Worm (Caenorhabditis elegans) whole organism, L3 larva: Measurements from ENCODE around the gene cest-28.

Source experiments
- R02D3.7 ChIP-seq: fragments of 150-350 bp; optimal IDR thresholded peaks from 2 replicates; lab custom pipeline; 2014; ENCODE audit warnings: missing biosample characterization, missing genetic modification characterization
- ZK546.5 ChIP-seq: sonication (generic microtip); optimal IDR thresholded peaks from 2 replicates; lab custom pipeline; 2017; ENCODE audit warnings: missing biosample characterization, missing genetic modification characterization
- aly-2 ChIP-seq: fragments of 150-350 bp; optimal IDR thresholded peaks from 2 replicates; lab custom pipeline; 2014; ENCODE audit warnings: missing biosample characterization, missing genetic modification characterization
- ceh-16 ChIP-seq: sonication (generic microtip); optimal IDR thresholded peaks from 2 replicates; lab custom pipeline; 2017; ENCODE audit warnings: missing biosample characterization, missing genetic modification characterization
- ceh-28 ChIP-seq: fragments of 150-350 bp; optimal IDR thresholded peaks from 2 replicates; lab custom pipeline; 2014; ENCODE audit warnings: missing biosample characterization, missing genetic modification reagents, missing genetic modification characterization
- ceh-82 ChIP-seq: fragments of 150-350 bp; optimal IDR thresholded peaks from 2 replicates; lab custom pipeline; 2014; ENCODE audit warnings: missing biosample characterization, missing genetic modification characterization
- ceh-9 ChIP-seq: sonication (generic microtip); optimal IDR thresholded peaks from 2 replicates; lab custom pipeline; 2018; ENCODE audit warnings: missing biosample characterization, missing genetic modification characterization
- daf-12 ChIP-seq: fragments of 150-350 bp; optimal IDR thresholded peaks from 2 replicates; lab custom pipeline; 2014; ENCODE audit warnings: missing biosample characterization, missing genetic modification reagents, missing genetic modification characterization
- egl-27 ChIP-seq: sonication (generic microtip); optimal IDR thresholded peaks from 4 replicates; lab custom pipeline; 2017; ENCODE audit warnings: missing biosample characterization, missing genetic modification reagents, missing genetic modification characterization
- egl-5 ChIP-seq: fragments of 150-350 bp; optimal IDR thresholded peaks from 2 replicates; lab custom pipeline; 2017; ENCODE audit warnings: missing biosample characterization, missing genetic modification reagents, missing genetic modification characterization, inconsistent platforms
- elt-2 ChIP-seq: sonication (generic microtip); optimal IDR thresholded peaks from 2 replicates; lab custom pipeline; 2016; ENCODE audit warnings: missing genetic modification reagents, mild to moderate bottlenecking, missing genetic modification characterization, missing compliant biosample characterization
- elt-3 ChIP-seq, 3 experiments: fragments of 150-350 bp in 1 of 3; sonication (generic microtip) in 2 of 3; optimal IDR thresholded peaks; 2 replicates in 2 of 3; 4 replicates in 1 of 3; lab custom pipeline; 2014 to 2017; ENCODE audit warnings: missing biosample characterization in 3 of 3, missing genetic modification characterization in 3 of 3
- eor-1 ChIP-seq, 2 experiments: fragments of 150-350 bp; optimal IDR thresholded peaks; 2 replicates each; lab custom pipeline; 2014 to 2018; ENCODE audit warnings: missing biosample characterization in 2 of 2, missing genetic modification characterization in 2 of 2
- fkh-2 ChIP-seq: fragments of 150-350 bp; optimal IDR thresholded peaks from 2 replicates; lab custom pipeline; 2014; ENCODE audit warnings: missing biosample characterization, missing genetic modification reagents, missing genetic modification characterization
- hmg-11 ChIP-seq: sonication (generic microtip); optimal IDR thresholded peaks from 2 replicates; lab custom pipeline; 2016; ENCODE audit warnings: missing genetic modification characterization, missing compliant biosample characterization
- jun-1 ChIP-seq: fragments of 150-350 bp; optimal IDR thresholded peaks from 2 replicates; lab custom pipeline; 2014; ENCODE audit warnings: missing biosample characterization, missing genetic modification reagents, missing genetic modification characterization
- lsy-12 ChIP-seq: sonication (generic microtip); optimal IDR thresholded peaks from 2 replicates; lab custom pipeline; 2016; ENCODE audit warnings: mild to moderate bottlenecking, missing genetic modification characterization, missing compliant biosample characterization
- mml-1 ChIP-seq: fragments of 150-350 bp; sonication (generic microtip); optimal IDR thresholded peaks from 3 replicates; lab custom pipeline; 2014; ENCODE audit warnings: missing biosample characterization, missing genetic modification characterization
- nfya-1 ChIP-seq: sonication (generic microtip); optimal IDR thresholded peaks from 2 replicates; lab custom pipeline; 2017; ENCODE audit warnings: missing genetic modification characterization, mild to moderate bottlenecking, missing compliant biosample characterization, antibody characterized with exemption, moderate library complexity; ENCODE audit not compliant: insufficient read depth
- nhr-11 ChIP-seq: fragments of 150-350 bp; optimal IDR thresholded peaks from 2 replicates; lab custom pipeline; 2014; ENCODE audit warnings: missing biosample characterization, missing genetic modification characterization
- nhr-12 ChIP-seq: fragments of 150-350 bp; optimal IDR thresholded peaks from 2 replicates; lab custom pipeline; 2014; ENCODE audit warnings: missing biosample characterization, missing genetic modification characterization
- nhr-23 ChIP-seq: fragments of 150-350 bp; optimal IDR thresholded peaks from 2 replicates; lab custom pipeline; 2014; ENCODE audit warnings: missing biosample characterization, missing genetic modification reagents, missing genetic modification characterization
- nhr-237 ChIP-seq: fragments of 150-350 bp; optimal IDR thresholded peaks from 2 replicates; lab custom pipeline; 2014; ENCODE audit warnings: missing biosample characterization, missing genetic modification characterization
- nhr-25 ChIP-seq: sonication (generic microtip); optimal IDR thresholded peaks from 2 replicates; lab custom pipeline; 2017; ENCODE audit warnings: missing biosample characterization, missing genetic modification characterization
- nhr-28 ChIP-seq: fragments of 150-350 bp; optimal IDR thresholded peaks from 2 replicates; lab custom pipeline; 2014; ENCODE audit warnings: missing biosample characterization, missing genetic modification characterization
- nhr-43 ChIP-seq: sonication (generic microtip); optimal IDR thresholded peaks from 2 replicates; lab custom pipeline; 2016; ENCODE audit warnings: mild to moderate bottlenecking, missing genetic modification characterization, missing compliant biosample characterization; ENCODE audit not compliant: poor library complexity, severe bottlenecking
- nhr-67 ChIP-seq: fragments of 150-350 bp; optimal IDR thresholded peaks from 2 replicates; lab custom pipeline; 2014; ENCODE audit warnings: missing biosample characterization, missing genetic modification characterization
- nhr-76 ChIP-seq: fragments of 150-350 bp; sonication (generic microtip); optimal IDR thresholded peaks from 5 replicates; lab custom pipeline; 2014; ENCODE audit warnings: missing biosample characterization, missing genetic modification characterization
- pha-4 ChIP-seq: fragments of 150-350 bp; optimal IDR thresholded peaks from 2 replicates; lab custom pipeline; 2014; ENCODE audit warnings: missing biosample characterization, missing genetic modification reagents, missing genetic modification characterization
- skn-1 ChIP-seq: fragments of 150-350 bp; optimal IDR thresholded peaks from 2 replicates; lab custom pipeline; 2014; ENCODE audit warnings: missing biosample characterization, missing genetic modification characterization
- snpc-4 ChIP-seq: fragments of 150-350 bp; optimal IDR thresholded peaks from 2 replicates; lab custom pipeline; 2014; ENCODE audit warnings: missing biosample characterization, missing genetic modification characterization
- unc-39 ChIP-seq: sonication (generic microtip); optimal IDR thresholded peaks from 4 replicates; lab custom pipeline; 2017; ENCODE audit warnings: missing biosample characterization, missing genetic modification characterization
- unc-62 ChIP-seq: fragments of 150-350 bp; sonication (generic microtip); optimal IDR thresholded peaks from 4 replicates; lab custom pipeline; 2014; ENCODE audit warnings: missing biosample characterization, missing genetic modification reagents, missing genetic modification characterization
- zag-1 ChIP-seq: fragments of 150-350 bp; optimal IDR thresholded peaks from 2 replicates; lab custom pipeline; 2014; ENCODE audit warnings: missing biosample characterization, missing genetic modification characterization
- ztf-4 ChIP-seq: fragments of 150-350 bp; optimal IDR thresholded peaks from 2 replicates; lab custom pipeline; 2014; ENCODE audit warnings: missing biosample characterization, missing genetic modification characterization

Gene cest-28

DNA sequence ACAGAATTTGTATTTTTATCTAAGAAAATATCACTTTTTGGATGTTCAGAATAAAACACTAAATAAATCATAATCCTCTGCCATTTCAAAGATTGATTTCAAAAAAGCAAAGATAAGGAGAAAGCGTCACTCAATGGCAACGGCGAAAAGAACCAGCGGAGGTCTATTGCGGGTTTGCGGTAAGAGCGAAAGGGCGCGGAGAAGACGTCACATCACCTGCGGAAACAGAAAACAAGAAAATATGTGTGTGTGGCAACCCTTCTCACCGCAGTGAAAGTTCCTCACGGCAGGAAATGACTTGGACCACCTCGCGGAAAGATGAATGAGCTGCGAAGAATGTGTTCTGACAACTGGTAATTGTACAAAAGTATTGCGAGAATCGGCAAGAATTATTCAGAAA is 30.2 kb downstream of the cest-28 start:
- TF ChIP-seq ZK546.5 (tag; lab: Kevin White, UChicago) (no peak), ztf-4 (tag; lab: Kevin White, UChicago) (no peak), lsy-12 (tag; lab: Kevin White, UChicago) (no peak), egl-5 (tag; lab: Kevin White, UChicago) (no peak), nhr-76 (tag; lab: Kevin White, UChicago) (no peak), unc-62 (GFP tag; lab: Kevin White, UChicago) (no peak), nhr-28 (tag; lab: Kevin White, UChicago) (no peak), nhr-43 (tag; lab: Kevin White, UChicago) (no peak), skn-1 (no peak), nfya-1 (tag; lab: Kevin White, UChicago) (no peak), eor-1 (tag; optimal IDR thresholded peaks at IDR 0.05; lab: Kevin White, UChicago) (no peak), elt-2 (tag; lab: Kevin White, UChicago) (no peak), daf-12 (tag; lab: Kevin White, UChicago) (no peak), aly-2 (no peak), mml-1 (tag; lab: Kevin White, UChicago) (no peak), nhr-67 (no peak)

DNA sequence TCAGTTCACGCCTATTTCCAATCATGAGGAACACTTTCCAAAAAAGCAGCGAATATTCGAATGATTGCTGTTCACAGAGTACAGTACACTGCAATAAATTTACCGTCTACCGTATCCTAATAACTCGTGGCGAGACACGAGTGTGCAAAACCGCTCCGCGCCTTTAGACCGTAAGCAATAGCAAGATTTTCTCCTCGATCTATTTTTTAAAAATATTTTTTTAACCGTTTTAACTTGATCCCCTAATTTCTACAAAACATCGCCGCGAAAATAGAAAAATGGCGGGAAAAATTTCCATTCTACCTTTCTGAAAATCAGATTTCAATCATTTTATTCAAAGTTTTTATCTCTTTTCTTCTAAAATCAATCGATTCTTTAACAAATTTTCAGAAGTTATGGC is 33.1 kb downstream of the cest-28 start, which contains the start of gene era-1:
Gene era-1 (plus strand): TSS at position 366 of the 400 bp plus-strand sequence.
- no peak for TF ChIP-seq zag-1 (tag; lab: Kevin White, UChicago)
- no peak for TF ChIP-seq nhr-25 (tag; lab: Kevin White, UChicago)
- no peak for TF ChIP-seq elt-3 (tag; optimal IDR thresholded peaks at IDR 0.05; lab: Kevin White, UChicago)
- no peak for TF ChIP-seq jun-1 (tag; lab: Kevin White, UChicago)
- no peak for TF ChIP-seq egl-27 (tag; lab: Kevin White, UChicago)
- TF ChIP-seq snpc-4 (tag; lab: Kevin White, UChicago) = no peak
- no peak for TF ChIP-seq ceh-16 (tag; lab: Kevin White, UChicago)
- no peak for TF ChIP-seq nhr-11 (tag; lab: Kevin White, UChicago)
- TF ChIP-seq eor-1 (tag; optimal IDR thresholded peaks at IDR 0.05; lab: Kevin White, UChicago) = no peak
- no peak for TF ChIP-seq ceh-82

DNA sequence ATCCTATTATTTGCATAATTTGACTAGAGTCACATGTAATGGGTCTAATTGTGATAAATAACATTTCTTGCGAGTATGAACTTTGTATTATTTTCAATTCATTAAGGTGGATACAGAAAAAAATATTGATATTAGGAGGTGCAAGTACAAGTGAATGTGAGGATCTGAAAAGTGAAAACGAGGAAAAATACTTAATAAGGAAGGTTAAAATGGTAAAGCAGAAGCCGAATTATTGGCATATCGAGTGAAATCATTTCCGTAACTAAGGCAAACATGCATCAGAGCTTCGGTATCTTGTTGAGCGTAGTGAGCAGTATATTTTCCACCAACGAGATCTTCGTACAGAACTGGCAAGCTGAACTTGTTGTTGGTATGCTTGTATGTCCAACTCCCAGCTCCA is 34.9 kb downstream of the cest-28 start:
- TF ChIP-seq nhr-67 (no peak), nhr-237 (tag; lab: Kevin White, UChicago) (no peak), nhr-25 (tag; lab: Kevin White, UChicago) (no peak), nhr-12 (tag; lab: Kevin White, UChicago) (no peak), daf-12 (tag; lab: Kevin White, UChicago) (no peak), nhr-76 (tag; lab: Kevin White, UChicago) (no peak), jun-1 (tag; lab: Kevin White, UChicago) (no peak), ZK546.5 (tag; lab: Kevin White, UChicago) (no peak), lsy-12 (tag; lab: Kevin White, UChicago) (no peak), zag-1 (tag; lab: Kevin White, UChicago) (no peak), unc-39 (tag; lab: Kevin White, UChicago) (no peak), mml-1 (tag; lab: Kevin White, UChicago) (no peak), nhr-28 (tag; lab: Kevin White, UChicago) (no peak), ceh-28 (no peak), nhr-23 (tag; lab: Kevin White, UChicago) (no peak), elt-2 (tag; lab: Kevin White, UChicago) (no peak), hmg-11 (tag; lab: Kevin White, UChicago) (no peak), fkh-2 (tag; lab: Kevin White, UChicago) (no peak), ceh-82 (no peak)
- TF ChIP-seq, all 47 proteins: peak for 0

DNA sequence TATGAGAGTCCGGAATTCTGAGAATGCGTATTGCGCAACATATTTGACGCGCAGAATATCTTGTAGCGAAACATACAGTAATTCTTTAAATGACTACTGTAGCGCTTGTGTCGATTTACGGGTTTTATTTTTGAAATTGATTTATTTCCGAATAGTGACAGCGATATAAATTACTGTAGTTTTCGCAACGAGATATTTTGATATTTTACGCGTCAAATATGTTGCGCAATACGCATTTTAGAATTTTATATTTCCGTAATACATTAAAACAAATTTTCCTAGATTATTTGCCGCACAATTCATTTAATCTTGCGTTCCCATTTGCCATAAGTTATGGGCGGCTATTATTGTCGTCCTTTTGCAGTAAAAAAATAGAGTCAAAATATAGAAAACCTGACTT is 35.7 kb downstream of the cest-28 start:
- TF ChIP-seq ceh-28 (no peak), ceh-9 (no peak), fkh-2 (tag; lab: Kevin White, UChicago) (no peak), nhr-12 (tag; lab: Kevin White, UChicago) (no peak), nhr-11 (tag; lab: Kevin White, UChicago) (no peak), pha-4 (no peak), R02D3.7 (no peak), egl-27 (tag; lab: Kevin White, UChicago) (no peak), zag-1 (tag; lab: Kevin White, UChicago) (no peak), unc-39 (tag; lab: Kevin White, UChicago) (no peak), lsy-12 (tag; lab: Kevin White, UChicago) (no peak), nhr-43 (tag; lab: Kevin White, UChicago) (no peak)
